Worm (Caenorhabditis elegans) whole organism, mixed stage, embryonic: ENCODE results near the gene col-129.
A peak's percentile ranks its signal among the peaks of the same experiment; 100 is the strongest.

Source experiments
- M03D4.4 ChIP-seq: sonication (generic microtip); optimal IDR thresholded peaks from 2 replicates; lab custom pipeline; 2017; ENCODE audit warnings: mild to moderate bottlenecking, missing genetic modification characterization, missing compliant biosample characterization
- bed-3 ChIP-seq: fragments of 200-800 bp; sonication (Bioruptor generic); optimal IDR thresholded peaks from 3 replicates; lab custom pipeline; 2018; ENCODE audit warnings: mild to moderate bottlenecking, missing genetic modification characterization, moderate library complexity, missing compliant biosample characterization
- ceh-83 ChIP-seq: fragments of 200-800 bp; sonication (Bioruptor generic); optimal IDR thresholded peaks from 2 replicates; lab custom pipeline; 2018; ENCODE audit warnings: mild to moderate bottlenecking, missing genetic modification characterization, missing compliant biosample characterization
- ces-1 ChIP-seq: fragments of 150-350 bp; optimal IDR thresholded peaks from 2 replicates; lab custom pipeline; 2014; ENCODE audit warnings: missing biosample characterization, missing genetic modification reagents, missing genetic modification characterization
- drap-1 ChIP-seq: fragments of 200-800 bp; sonication (Bioruptor generic); optimal IDR thresholded peaks from 3 replicates; lab custom pipeline; 2018; ENCODE audit warnings: mild to moderate bottlenecking, missing genetic modification characterization, missing compliant biosample characterization
- elt-1 ChIP-seq: sonication (generic microtip); optimal IDR thresholded peaks from 2 replicates; lab custom pipeline; 2017; ENCODE audit warnings: missing genetic modification characterization, mild to moderate bottlenecking, missing compliant biosample characterization, antibody characterized with exemption, moderate library complexity, borderline replicate concordance; ENCODE audit not compliant: insufficient read depth
- elt-3 ChIP-seq: fragments of 150-350 bp; optimal IDR thresholded peaks from 2 replicates; lab custom pipeline; 2014; ENCODE audit warnings: missing biosample characterization, missing genetic modification characterization
- flh-1 ChIP-seq: fragments of 200-800 bp; sonication (Bioruptor generic); optimal IDR thresholded peaks from 2 replicates; lab custom pipeline; 2018; ENCODE audit warnings: mild to moderate bottlenecking, missing genetic modification characterization, moderate library complexity, missing compliant biosample characterization
- ham-2 ChIP-seq: fragments of 200-800 bp; sonication (Bioruptor generic); optimal IDR thresholded peaks from 2 replicates; lab custom pipeline; 2018; ENCODE audit warnings: mild to moderate bottlenecking, missing genetic modification characterization, missing compliant biosample characterization
- hlh-1 ChIP-seq: fragments of 150-350 bp; optimal IDR thresholded peaks from 2 replicates; lab custom pipeline; 2014; ENCODE audit warnings: missing biosample characterization, missing genetic modification reagents, missing genetic modification characterization
- lin-13 ChIP-seq: fragments of 150-350 bp; optimal IDR thresholded peaks from 2 replicates; lab custom pipeline; 2014; ENCODE audit warnings: missing biosample characterization, missing genetic modification characterization
- lin-32 ChIP-seq: fragments of 200-800 bp; sonication (Bioruptor generic); optimal IDR thresholded peaks from 2 replicates; lab custom pipeline; 2018; ENCODE audit warnings: mild to moderate bottlenecking, missing genetic modification characterization, missing compliant biosample characterization
- lsy-2 ChIP-seq: fragments of 150-350 bp; optimal IDR thresholded peaks from 2 replicates; lab custom pipeline; 2014; ENCODE audit warnings: missing biosample characterization, missing genetic modification characterization
- mep-1 ChIP-seq: fragments of 150-350 bp; optimal IDR thresholded peaks from 2 replicates; lab custom pipeline; 2017; ENCODE audit warnings: missing biosample characterization, missing genetic modification reagents, missing genetic modification characterization, inconsistent platforms
- nhr-12 ChIP-seq: fragments of 150-350 bp; optimal IDR thresholded peaks from 2 replicates; lab custom pipeline; 2014; ENCODE audit warnings: missing biosample characterization, missing genetic modification characterization
- nhr-2 ChIP-seq: fragments of 150-350 bp; optimal IDR thresholded peaks from 2 replicates; lab custom pipeline; 2014; ENCODE audit warnings: missing biosample characterization, missing genetic modification characterization
- nhr-237 ChIP-seq: fragments of 150-350 bp; optimal IDR thresholded peaks from 2 replicates; lab custom pipeline; 2014; ENCODE audit warnings: missing biosample characterization, missing genetic modification characterization
- nhr-28 ChIP-seq: fragments of 150-350 bp; optimal IDR thresholded peaks from 2 replicates; lab custom pipeline; 2014; ENCODE audit warnings: missing biosample characterization, missing genetic modification characterization
- nhr-76 ChIP-seq: sonication (generic microtip); optimal IDR thresholded peaks from 2 replicates; lab custom pipeline; 2017; ENCODE audit warnings: missing biosample characterization, missing genetic modification characterization
- pha-4 ChIP-seq: fragments of 150-350 bp; optimal IDR thresholded peaks from 2 replicates; lab custom pipeline; 2018; ENCODE audit warnings: missing biosample characterization, missing genetic modification reagents, missing genetic modification characterization
- sem-2 ChIP-seq: fragments of 200-800 bp; sonication (Bioruptor generic); optimal IDR thresholded peaks from 2 replicates; lab custom pipeline; 2018; ENCODE audit warnings: mild to moderate bottlenecking, missing genetic modification characterization, missing compliant biosample characterization
- sptf-1 ChIP-seq: sonication (generic microtip); optimal IDR thresholded peaks from 2 replicates; lab custom pipeline; 2017; ENCODE audit warnings: mild to moderate bottlenecking, missing genetic modification characterization, moderate library complexity, missing compliant biosample characterization
- tbx-8 ChIP-seq: fragments of 200-800 bp; sonication (Bioruptor generic); optimal IDR thresholded peaks from 2 replicates; lab custom pipeline; 2018; ENCODE audit warnings: mild to moderate bottlenecking, missing genetic modification characterization, moderate library complexity, missing compliant biosample characterization
- unc-120 ChIP-seq: sonication (generic microtip); optimal IDR thresholded peaks from 2 replicates; lab custom pipeline; 2017; ENCODE audit warnings: missing genetic modification characterization, missing compliant biosample characterization; ENCODE audit not compliant: poor library complexity, severe bottlenecking
- unc-62 ChIP-seq: fragments of 150-350 bp; optimal IDR thresholded peaks from 2 replicates; lab custom pipeline; 2014; ENCODE audit warnings: missing biosample characterization, missing genetic modification reagents, missing genetic modification characterization
- zip-8 ChIP-seq: fragments of 150-350 bp; optimal IDR thresholded peaks from 2 replicates; lab custom pipeline; 2014; ENCODE audit warnings: missing biosample characterization, missing genetic modification characterization
- ztf-11 ChIP-seq: fragments of 150-350 bp; optimal IDR thresholded peaks from 2 replicates; lab custom pipeline; 2014; ENCODE audit warnings: missing biosample characterization, missing genetic modification characterization

Gene col-129

ce11 chrIV:12078907-12079523 lies 31.2 kb downstream of the col-129 start, which contains the start of gene lex-1:
lex-1 (plus strand) TSS chrIV:12079473.
- TF ChIP-seq lsy-2 (tag; lab: Kevin White, UChicago) (peak; percentile 10), mep-1 (tag; lab: Kevin White, UChicago) (peak; percentile 33), lin-32 (GFP tag; lab: Kevin White, UChicago) (no peak)

- TF ChIP-seq nhr-76 (tag; lab: Kevin White, UChicago) (no peak), sem-2 (GFP tag; lab: Kevin White, UChicago) (no peak), zip-8 (tag; lab: Kevin White, UChicago) (no peak), ham-2 (GFP tag; lab: Kevin White, UChicago) (no peak)
Measured at ce11 chrIV:12078112-12078812, 32.0 kb downstream of the col-129 start, which contains the start of gene tmed-1. tmed-1 (minus strand) TSS chrIV:12078162.

ce11 chrIV:12075497-12075896 lies 34.7 kb downstream of the col-129 start, which contains the start of gene K08E4.7:
K08E4.7 (plus strand) TSS chrIV:12075797.
- no peak for TF ChIP-seq hlh-1 (tag; lab: Kevin White, UChicago)

- TF ChIP-seq nhr-12 (tag; lab: Kevin White, UChicago) (no peak), lsy-2 (tag; lab: Kevin White, UChicago) (no peak), bed-3 (GFP tag; lab: Kevin White, UChicago) (no peak), ceh-83 (GFP tag; lab: Kevin White, UChicago) (no peak), ztf-11 (tag; lab: Kevin White, UChicago) (no peak), nhr-2 (tag; lab: Kevin White, UChicago) (no peak), nhr-237 (tag; lab: Kevin White, UChicago) (no peak), unc-62 (GFP tag; lab: Kevin White, UChicago) (no peak), lin-13 (no peak), unc-120 (no peak), ham-2 (GFP tag; lab: Kevin White, UChicago) (no peak), hlh-1 (tag; lab: Kevin White, UChicago) (no peak), sptf-1 (no peak), elt-3 (tag; lab: Kevin White, UChicago) (no peak), zip-8 (tag; lab: Kevin White, UChicago) (no peak), sem-2 (GFP tag; lab: Kevin White, UChicago) (no peak), elt-1 (tag; lab: Kevin White, UChicago) (no peak), ces-1 (GFP tag; lab: Kevin White, UChicago) (no peak), nhr-28 (tag; lab: Kevin White, UChicago) (no peak), tbx-8 (no peak)
Measured at ce11 chrIV:12068590-12068989, 41.6 kb downstream of the col-129 start, which contains the start of gene bath-37. bath-37 (plus strand) TSS chrIV:12068890.

ce11 chrIV:12061229-12061628 lies 49.0 kb downstream of the col-129 start, which contains the start of gene K08E4.8:
K08E4.8 (minus strand) TSS chrIV:12061329.
- TF ChIP-seq unc-120: no peak
- no peak for TF ChIP-seq flh-1 (GFP tag; lab: Kevin White, UChicago)
- no peak for TF ChIP-seq zip-8 (tag; lab: Kevin White, UChicago)
- TF ChIP-seq pha-4 (tag; lab: Kevin White, UChicago): no peak
- no peak for TF ChIP-seq M03D4.4 (tag; lab: Kevin White, UChicago)
- TF ChIP-seq ceh-83 (GFP tag; lab: Kevin White, UChicago): no peak
- no peak for TF ChIP-seq unc-62 (GFP tag; lab: Kevin White, UChicago)
- no peak for TF ChIP-seq drap-1 (GFP tag; lab: Kevin White, UChicago)
- TF ChIP-seq nhr-2 (tag; lab: Kevin White, UChicago): no peak
- TF ChIP-seq lsy-2 (tag; lab: Kevin White, UChicago): no peak
